Worm (Caenorhabditis elegans): ENCODE data around the gene C32H11.3.

Gene C32H11.3

DNA sequence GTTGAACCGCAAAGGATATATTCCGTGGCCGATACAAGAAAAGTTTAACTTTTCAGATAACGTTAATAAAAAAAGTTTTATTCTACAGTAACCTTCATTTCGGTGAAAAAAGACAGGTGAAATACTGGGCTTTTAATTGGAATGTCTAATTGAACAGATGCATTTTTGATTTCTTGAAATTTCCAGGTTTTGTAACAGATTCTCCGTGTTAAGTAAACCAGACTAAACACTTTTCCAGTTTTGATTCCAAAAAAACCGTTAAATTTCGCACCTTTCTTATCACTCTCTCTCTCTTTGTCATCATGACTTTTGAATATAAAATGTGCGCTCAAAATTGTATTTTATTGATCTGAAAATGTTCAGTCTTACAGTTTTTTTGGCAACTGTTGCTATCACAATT, at the start of gene C32H11.3:
Gene C32H11.3 (plus strand): TSS at position 301 of the 400 bp plus-strand sequence.
- no peak for TF ChIP-seq F13H6.1 (tag; optimal IDR thresholded peaks at IDR 0.05)
- TF ChIP-seq pax-1 (tag; optimal IDR thresholded peaks at IDR 0.05) = no peak
- no peak for TF ChIP-seq ahr-1 (tag; optimal IDR thresholded peaks at IDR 0.05)
- TF ChIP-seq ceh-34 (tag; optimal IDR thresholded peaks at IDR 0.05) = no peak
- TF ChIP-seq nhr-11 (tag; optimal IDR thresholded peaks at IDR 0.05) = no peak
- no peak for TF ChIP-seq tbx-7 (tag; optimal IDR thresholded peaks at IDR 0.05)
- TF ChIP-seq pag-3 (tag; optimal IDR thresholded peaks at IDR 0.05; ENCODE audit: borderline replicate concordance) = no peak

DNA sequence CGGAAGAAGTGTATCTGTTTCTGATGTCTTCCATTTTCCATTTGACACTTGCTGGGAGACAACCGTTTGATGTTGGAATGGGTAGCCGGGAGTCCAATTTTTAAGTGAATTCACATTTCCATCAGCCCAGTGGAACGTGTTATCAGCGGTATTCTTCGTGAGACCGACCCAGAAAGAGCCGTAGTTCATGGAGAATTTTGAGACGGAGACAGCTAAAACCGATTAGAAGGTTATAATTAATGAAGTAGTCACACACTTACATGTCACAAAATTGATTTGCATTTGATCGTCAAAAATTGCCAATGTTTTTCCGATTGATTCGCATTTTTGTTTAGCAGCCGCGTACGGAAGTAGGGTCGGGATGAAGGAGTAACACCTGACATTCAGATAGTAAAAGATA, 49.0 kb upstream of the C32H11.3 start:
- no peak for TF ChIP-seq pros-1 (tag; optimal IDR thresholded peaks at IDR 0.05)
- TF ChIP-seq T23F11.4 (GFP tag; optimal IDR thresholded peaks at IDR 0.05) = no peak
- TF ChIP-seq hlh-8 (tag; optimal IDR thresholded peaks at IDR 0.05) = no peak
- no peak for TF ChIP-seq unc-86 (tag; optimal IDR thresholded peaks at IDR 0.05)
- TF ChIP-seq unc-42 (tag; optimal IDR thresholded peaks at IDR 0.05) = no peak
- no peak for TF ChIP-seq fkh-10 (GFP tag; optimal IDR thresholded peaks at IDR 0.05)
- TF ChIP-seq syd-9 (tag; optimal IDR thresholded peaks at IDR 0.05) = no peak
- TF ChIP-seq ceh-31 (tag; optimal IDR thresholded peaks at IDR 0.05) = no peak
- no peak for TF ChIP-seq nhr-232 (tag; optimal IDR thresholded peaks at IDR 0.05)
- TF ChIP-seq ceh-18 (tag; optimal IDR thresholded peaks at IDR 0.05) = no peak
- TF ChIP-seq hlh-15 (tag; optimal IDR thresholded peaks at IDR 0.05) = no peak

DNA sequence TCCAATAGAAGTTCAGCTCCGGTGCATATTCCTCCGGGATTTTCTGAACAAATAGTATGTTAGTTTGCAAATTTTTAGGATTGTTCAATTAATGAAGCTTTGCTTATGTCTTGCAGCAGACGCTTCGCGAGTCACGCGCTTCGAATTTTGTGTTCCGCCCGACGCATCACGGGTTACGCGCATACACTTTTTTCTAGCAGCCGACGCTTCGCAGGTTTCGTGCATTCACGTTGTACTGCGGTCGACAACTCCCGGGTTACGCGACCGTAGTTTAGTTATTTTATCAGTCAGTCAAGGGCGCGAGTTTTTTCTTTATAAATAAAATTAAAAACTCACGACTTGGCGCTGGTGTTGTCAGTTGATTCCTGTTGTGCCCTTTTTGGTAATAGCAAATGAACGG, 48.5 kb upstream of the C32H11.3 start:
- TF ChIP-seq rnt-1 (tag; optimal IDR thresholded peaks at IDR 0.05) (no peak), tbx-7 (tag; optimal IDR thresholded peaks at IDR 0.05) (no peak), unc-55 (GFP tag; optimal IDR thresholded peaks at IDR 0.05) (no peak), pat-9 (tag; optimal IDR thresholded peaks at IDR 0.05) (no peak), nhr-232 (tag; optimal IDR thresholded peaks at IDR 0.05) (no peak), hlh-30 (tag; optimal IDR thresholded peaks at IDR 0.05; ENCODE audit: insufficient read depth) (no peak), ama-1 (optimal IDR thresholded peaks at IDR 0.05) (no peak)

DNA sequence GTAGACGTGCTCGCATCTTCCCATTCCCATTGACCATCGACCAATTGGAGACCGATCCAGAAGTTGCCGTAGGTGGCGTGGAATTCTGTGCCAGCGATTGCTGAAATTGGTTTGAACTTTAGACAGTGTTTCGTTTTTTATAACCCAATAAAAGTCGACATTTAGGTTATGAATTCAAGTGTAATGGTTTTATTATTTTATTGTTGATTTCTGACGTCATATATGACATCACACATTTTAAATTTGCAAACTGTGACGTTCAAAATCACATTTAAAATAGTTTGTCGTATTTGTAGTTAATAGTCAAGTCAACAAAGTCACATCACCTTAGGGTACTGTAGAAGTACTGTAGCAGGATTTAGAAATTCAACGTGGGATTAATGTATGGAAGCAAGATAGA, 48.0 kb upstream of the C32H11.3 start:
- TF ChIP-seq ceh-14 (tag; optimal IDR thresholded peaks at IDR 0.05) (no peak), dve-1 (tag; optimal IDR thresholded peaks at IDR 0.05) (no peak), C08G9.2 (tag; optimal IDR thresholded peaks at IDR 0.05) (no peak), ama-1 (optimal IDR thresholded peaks at IDR 0.05) (no peak), ceh-45 (GFP tag; IDR thresholded peaks at IDR 0.05) (no peak), nfya-1 (tag; optimal IDR thresholded peaks at IDR 0.05) (no peak), unc-42 (tag; optimal IDR thresholded peaks at IDR 0.05) (no peak), ceh-19 (GFP tag; optimal IDR thresholded peaks at IDR 0.05) (no peak), elt-4 (tag; optimal IDR thresholded peaks at IDR 0.05) (no peak), rnt-1 (tag; optimal IDR thresholded peaks at IDR 0.05) (no peak), ceh-22 (tag; optimal IDR thresholded peaks at IDR 0.05) (no peak), mec-3 (tag; optimal IDR thresholded peaks at IDR 0.05; ENCODE audit: borderline replicate concordance) (no peak), ref-2 (tag; optimal IDR thresholded peaks at IDR 0.05) (no peak), syd-9 (tag; optimal IDR thresholded peaks at IDR 0.05) (no peak), hlh-6 (tag; optimal IDR thresholded peaks at IDR 0.05) (no peak), dmd-4 (tag; optimal IDR thresholded peaks at IDR 0.05; ENCODE audit: borderline replicate concordance) (no peak), ceh-34 (tag; optimal IDR thresholded peaks at IDR 0.05) (no peak), gmeb-2 (tag; optimal IDR thresholded peaks at IDR 0.05) (no peak), tbx-7 (tag; optimal IDR thresholded peaks at IDR 0.05) (no peak)

DNA sequence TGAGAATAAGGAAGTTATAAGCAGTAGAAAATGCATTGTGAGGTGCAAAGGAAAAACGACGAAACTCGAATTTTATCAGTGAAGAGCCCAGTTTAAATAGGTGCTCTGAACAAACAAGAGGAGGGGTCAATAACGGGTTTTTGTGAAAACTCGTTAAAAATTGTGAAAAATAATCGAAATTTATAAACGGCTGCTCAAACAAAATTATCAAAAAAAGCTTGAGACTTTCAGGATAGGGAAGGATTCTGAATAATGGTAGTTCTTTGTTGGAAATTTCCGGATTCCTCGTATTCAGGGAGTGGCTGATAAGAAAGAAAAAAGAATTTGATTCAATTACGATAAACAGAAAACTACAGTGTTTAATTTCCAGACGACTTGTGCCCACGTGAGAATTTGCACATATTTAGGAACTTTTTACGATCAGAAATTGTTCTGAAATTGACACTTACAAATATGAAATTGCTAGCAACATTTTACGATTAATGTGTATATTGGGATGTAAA, 46.9 kb upstream of the C32H11.3 start, which contains the start of gene clec-187:
Gene clec-187 (minus strand): TSS at position 51 of the 503 bp plus-strand sequence.
- TF ChIP-seq hlh-8 (tag; optimal IDR thresholded peaks at IDR 0.05) (no peak), hlh-30 (tag; optimal IDR thresholded peaks at IDR 0.05; ENCODE audit: insufficient read depth) (no peak), T23F11.4 (GFP tag; optimal IDR thresholded peaks at IDR 0.05) (no peak), che-1 (tag; optimal IDR thresholded peaks at IDR 0.05) (no peak), eyg-1 (tag; optimal IDR thresholded peaks at IDR 0.05) (no peak), ceh-45 (GFP tag; IDR thresholded peaks at IDR 0.05) (no peak), pha-4 (tag; optimal IDR thresholded peaks at IDR 0.05) (no peak), gmeb-2 (tag; optimal IDR thresholded peaks at IDR 0.05) (no peak), ceh-48 (tag; optimal IDR thresholded peaks at IDR 0.05) (no peak), dmd-4 (tag; optimal IDR thresholded peaks at IDR 0.05; ENCODE audit: borderline replicate concordance) (no peak), madf-2 (tag; optimal IDR thresholded peaks at IDR 0.05) (no peak), ttx-3 (tag; optimal IDR thresholded peaks at IDR 0.05) (no peak), sox-2 (GFP tag; IDR thresholded peaks at IDR 0.05) (no peak), fax-1 (tag; optimal IDR thresholded peaks at IDR 0.05) (no peak), tbx-7 (tag; optimal IDR thresholded peaks at IDR 0.05) (no peak), ets-4 (tag; optimal IDR thresholded peaks at IDR 0.05) (no peak)
